Worm (Caenorhabditis elegans) whole organism, L1 larva: ENCODE data around the gene efl-3.

Experiments
- F16B12.6 ChIP-seq: fragments of 150-350 bp; optimal IDR thresholded peaks from 2 replicates; lab custom pipeline; 2014; ENCODE audit warnings: missing biosample characterization, missing genetic modification characterization
- alr-1 ChIP-seq: fragments of 200-800 bp; sonication (Bioruptor generic); optimal IDR thresholded peaks from 2 replicates; lab custom pipeline; 2018; ENCODE audit warnings: borderline replicate concordance, mild to moderate bottlenecking, missing genetic modification characterization, missing compliant biosample characterization
- ama-1 ChIP-seq: fragments of 150-350 bp; optimal IDR thresholded peaks from 2 replicates; lab custom pipeline; 2014
- blmp-1 ChIP-seq: fragments of 150-350 bp; optimal IDR thresholded peaks from 2 replicates; lab custom pipeline; 2014; ENCODE audit warnings: missing biosample characterization, missing genetic modification characterization
- ces-1 ChIP-seq: fragments of 150-350 bp; optimal IDR thresholded peaks from 2 replicates; lab custom pipeline; 2014; ENCODE audit warnings: missing biosample characterization, missing genetic modification reagents, missing genetic modification characterization
- dsc-1 ChIP-seq: sonication (generic microtip); optimal IDR thresholded peaks from 2 replicates; lab custom pipeline; 2016; ENCODE audit warnings: mild to moderate bottlenecking, missing genetic modification characterization, missing compliant biosample characterization
- efl-1 ChIP-seq, 4 experiments: fragments of 150-350 bp; optimal IDR thresholded peaks in 3 of 4; peaks in 1 of 4; 1 replicate in 1 of 4; 2 replicates in 3 of 4; lab custom pipeline; 2014; ENCODE audit warnings: missing biosample characterization in 2 of 4, missing genetic modification characterization in 2 of 4, missing genetic modification reagents in 2 of 4
- egl-13 ChIP-seq: sonication (generic microtip); optimal IDR thresholded peaks from 2 replicates; lab custom pipeline; 2016; ENCODE audit warnings: missing genotype, missing genetic modification reagents, missing genetic modification characterization, missing compliant biosample characterization
- egl-27 ChIP-seq, 2 experiments: fragments of 150-350 bp in 1 of 2; sonication (generic microtip); optimal IDR thresholded peaks; 3 replicates each; lab custom pipeline; 2017 to 2018; ENCODE audit warnings: missing biosample characterization in 2 of 2, missing genetic modification characterization in 2 of 2, missing genetic modification reagents in 2 of 2
- elt-2 ChIP-seq: sonication (generic microtip); optimal IDR thresholded peaks from 2 replicates; lab custom pipeline; 2016; ENCODE audit warnings: missing genetic modification characterization, mild to moderate bottlenecking, inconsistent platforms, missing compliant biosample characterization, missing genetic modification reagents
- elt-3 ChIP-seq, 6 experiments: fragments of 150-350 bp in 1 of 6; sonication (generic microtip); optimal IDR thresholded peaks; 2 replicates each; lab custom pipeline; 2017 to 2018; ENCODE audit warnings: missing biosample characterization in 6 of 6, missing genetic modification characterization in 6 of 6, inconsistent platforms in 1 of 6
- ets-5 ChIP-seq: fragments of 200-800 bp; sonication (Bioruptor generic); IDR thresholded peaks from 2 replicates; pipeline ENCODE4 v1.3.6; 2022; ENCODE audit warnings: missing genetic modification characterization, missing compliant biosample characterization
- fkh-4 ChIP-seq: sonication (generic microtip); optimal IDR thresholded peaks from 2 replicates; lab custom pipeline; 2016; ENCODE audit warnings: missing compliant biosample characterization, missing genetic modification characterization, borderline replicate concordance
- fkh-8 ChIP-seq: sonication (generic microtip); optimal IDR thresholded peaks from 2 replicates; lab custom pipeline; 2016; ENCODE audit warnings: mild to moderate bottlenecking, missing genetic modification characterization, missing compliant biosample characterization
- fos-1 ChIP-seq: fragments of 150-350 bp; optimal IDR thresholded peaks from 2 replicates; lab custom pipeline; 2014; ENCODE audit warnings: missing biosample characterization, missing genetic modification characterization
- hlh-17 ChIP-seq: fragments of 200-800 bp; sonication (Bioruptor generic); optimal IDR thresholded peaks from 2 replicates; lab custom pipeline; 2018; ENCODE audit warnings: missing genetic modification characterization, mild to moderate bottlenecking, missing compliant biosample characterization, moderate library complexity, borderline replicate concordance
- hlh-4 ChIP-seq: sonication (generic microtip); optimal IDR thresholded peaks from 2 replicates; lab custom pipeline; 2016; ENCODE audit warnings: mild to moderate bottlenecking, missing genetic modification characterization, missing compliant biosample characterization
- lin-14 ChIP-seq: fragments of 200-800 bp; sonication (Bioruptor generic); optimal IDR thresholded peaks from 2 replicates; lab custom pipeline; 2018; ENCODE audit warnings: mild to moderate bottlenecking, missing genetic modification characterization, moderate library complexity, missing compliant biosample characterization
- lin-15B ChIP-seq: fragments of 150-350 bp; sonication (generic microtip); optimal IDR thresholded peaks from 3 replicates; lab custom pipeline; 2014; ENCODE audit warnings: missing biosample characterization, missing genetic modification characterization
- lin-35 ChIP-seq, 2 experiments: fragments of 150-350 bp; optimal IDR thresholded peaks; 2 replicates each; lab custom pipeline; 2014; ENCODE audit warnings: missing biosample characterization in 2 of 2, missing genetic modification characterization in 2 of 2, missing genetic modification reagents in 2 of 2
- lin-39 ChIP-seq: fragments of 150-350 bp; optimal IDR thresholded peaks from 2 replicates; lab custom pipeline; 2014; ENCODE audit warnings: missing biosample characterization, missing genetic modification reagents, missing genetic modification characterization
- lsy-2 ChIP-seq, 2 experiments: fragments of 150-350 bp; optimal IDR thresholded peaks; 2 replicates each; lab custom pipeline; 2014; ENCODE audit warnings: missing biosample characterization in 2 of 2, missing genetic modification characterization in 2 of 2
- mdl-1 ChIP-seq, 2 experiments: fragments of 150-350 bp; optimal IDR thresholded peaks; 2 replicates each; lab custom pipeline; 2014 to 2017; ENCODE audit warnings: missing biosample characterization in 2 of 2, missing genetic modification characterization in 2 of 2, inconsistent platforms in 1 of 2
- mep-1 ChIP-seq: fragments of 150-350 bp; optimal IDR thresholded peaks from 2 replicates; lab custom pipeline; 2014; ENCODE audit warnings: missing biosample characterization, missing genetic modification characterization
- nhr-19 ChIP-seq: fragments of 200-800 bp; sonication (Bioruptor generic); conservative IDR thresholded peaks from 2 replicates; pipeline ENCODE4 v1.3.6; 2022; ENCODE audit warnings: missing genetic modification characterization, missing compliant biosample characterization
- nhr-20 ChIP-seq: sonication (generic microtip); optimal IDR thresholded peaks from 2 replicates; lab custom pipeline; 2016; ENCODE audit warnings: mild to moderate bottlenecking, missing genetic modification characterization, missing compliant biosample characterization
- nhr-28 ChIP-seq: fragments of 150-350 bp; optimal IDR thresholded peaks from 2 replicates; lab custom pipeline; 2014; ENCODE audit warnings: missing biosample characterization, missing genetic modification characterization
- nhr-47 ChIP-seq: sonication (generic microtip); optimal IDR thresholded peaks from 2 replicates; lab custom pipeline; 2016; ENCODE audit warnings: mild to moderate bottlenecking, missing genetic modification characterization, moderate library complexity, missing compliant biosample characterization
- nhr-71 ChIP-seq: sonication (generic microtip); optimal IDR thresholded peaks from 2 replicates; lab custom pipeline; 2016; ENCODE audit warnings: mild to moderate bottlenecking, missing genetic modification characterization, moderate library complexity, missing compliant biosample characterization
- nhr-76 ChIP-seq: sonication (generic microtip); optimal IDR thresholded peaks from 2 replicates; lab custom pipeline; 2017; ENCODE audit warnings: missing biosample characterization, missing genetic modification characterization
- nhr-84 ChIP-seq: sonication (generic microtip); optimal IDR thresholded peaks from 2 replicates; lab custom pipeline; 2017; ENCODE audit warnings: missing biosample characterization, missing genetic modification characterization
- nhr-85 ChIP-seq: sonication (generic microtip); peaks from one replicate; lab custom pipeline; 2016; ENCODE audit warnings: missing genetic modification characterization, inconsistent platforms, missing compliant biosample characterization
- skn-1 ChIP-seq: fragments of 150-350 bp; optimal IDR thresholded peaks from 2 replicates; lab custom pipeline; 2014; ENCODE audit warnings: missing biosample characterization, missing genetic modification characterization
- snu-23 ChIP-seq: sonication (generic microtip); optimal IDR thresholded peaks from 2 replicates; lab custom pipeline; 2016; ENCODE audit warnings: missing genetic modification characterization, missing compliant biosample characterization
- sox-4 ChIP-seq: sonication (generic microtip); optimal IDR thresholded peaks from 2 replicates; lab custom pipeline; 2016; ENCODE audit warnings: missing genetic modification characterization, missing compliant biosample characterization
- sptf-1 ChIP-seq: fragments of 150-350 bp; optimal IDR thresholded peaks from 2 replicates; lab custom pipeline; 2014; ENCODE audit warnings: missing biosample characterization, missing genetic modification characterization
- sup-37 ChIP-seq: fragments of 200-800 bp; sonication (Bioruptor generic); optimal IDR thresholded peaks from 2 replicates; lab custom pipeline; 2018; ENCODE audit warnings: mild to moderate bottlenecking, missing genetic modification characterization, missing compliant biosample characterization
- swsn-7 ChIP-seq: sonication (generic microtip); optimal IDR thresholded peaks from 2 replicates; lab custom pipeline; 2016; ENCODE audit warnings: missing genetic modification characterization, missing compliant biosample characterization
- unc-30 ChIP-seq: sonication (generic microtip); optimal IDR thresholded peaks from 2 replicates; lab custom pipeline; 2017; ENCODE audit warnings: missing biosample characterization, missing genetic modification characterization
- unc-86 ChIP-seq: sonication (generic microtip); optimal IDR thresholded peaks from 2 replicates; lab custom pipeline; 2016; ENCODE audit warnings: missing genetic modification characterization, missing compliant biosample characterization
- zip-4 ChIP-seq: fragments of 200-800 bp; sonication (Bioruptor generic); optimal IDR thresholded peaks from 2 replicates; lab custom pipeline; 2018; ENCODE audit warnings: mild to moderate bottlenecking, missing genetic modification characterization, moderate library complexity, missing compliant biosample characterization
- ztf-11 ChIP-seq, 2 experiments: sonication (generic microtip); optimal IDR thresholded peaks; 2 replicates each; lab custom pipeline; 2016 to 2017; ENCODE audit warnings: missing genetic modification characterization in 2 of 2, missing biosample characterization in 1 of 2, missing compliant biosample characterization in 1 of 2
- ztf-4 ChIP-seq: fragments of 150-350 bp; optimal IDR thresholded peaks from 2 replicates; lab custom pipeline; 2014; ENCODE audit warnings: missing biosample characterization, missing genetic modification characterization

The efl-3 gene

DNA sequence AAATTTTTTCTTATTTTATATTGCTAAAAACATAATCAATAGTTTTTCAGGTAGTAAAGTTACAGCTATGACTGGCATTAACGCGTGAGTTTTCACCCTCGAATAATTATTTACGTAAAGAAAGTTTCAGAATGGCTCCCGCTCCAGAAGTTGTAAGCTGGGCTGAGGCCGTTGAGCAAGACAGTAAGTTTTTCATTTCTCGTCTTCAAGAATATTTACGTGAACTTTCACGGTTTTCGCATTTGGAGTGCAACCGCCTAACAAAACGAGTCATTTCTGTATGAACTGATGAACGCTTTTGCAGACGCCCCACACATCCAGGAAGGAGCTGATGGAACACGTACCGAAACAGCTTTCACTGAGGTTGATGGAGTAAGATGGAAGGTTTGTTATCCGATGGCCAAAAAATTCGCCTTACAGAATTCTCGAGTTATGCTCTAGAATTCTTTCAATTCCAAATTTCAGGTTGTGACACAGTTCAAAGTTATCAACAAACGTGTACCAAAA, 30.3 kb downstream of the efl-3 start, which contains the start of gene eif-3.G:
Gene eif-3.G, plus strand, starts transcription at position 51 of the 507 bp plus-strand sequence.
- TF ChIP-seq nhr-47 (tag; lab: Kevin White, UChicago) (no peak), efl-1 (optimal IDR thresholded peaks at IDR 0.05; lab: Kevin White, UChicago) (no peak), efl-1 (GFP tag; optimal IDR thresholded peaks at IDR 0.05 in 1 of 2; lab: Kevin White, UChicago) (peak in 1 of 2 experiments; percentile 88), alr-1 (tag; lab: Kevin White, UChicago) (no peak)

DNA sequence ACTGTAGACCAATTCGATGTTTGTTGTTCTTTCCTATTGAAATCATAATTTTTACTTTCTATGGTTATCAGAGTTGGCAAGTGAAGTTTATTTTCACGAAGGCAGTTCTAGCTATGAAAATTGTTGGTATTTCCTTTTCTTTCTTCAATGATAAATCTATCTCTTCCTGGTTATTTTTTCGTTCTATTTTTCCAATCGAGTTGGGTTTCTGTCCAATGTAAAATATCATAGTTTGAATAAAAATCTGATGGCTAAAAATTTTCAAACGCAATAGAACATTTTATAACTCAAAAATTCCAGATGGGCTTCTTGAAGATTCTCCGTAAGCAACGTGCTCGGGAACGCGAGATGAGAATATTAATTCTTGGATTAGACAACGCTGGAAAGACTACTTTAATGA, 31.5 kb downstream of the efl-3 start, which contains the start of gene evl-20:
Gene evl-20, plus strand, starts transcription at position 301 of the 400 bp plus-strand sequence.
- TF ChIP-seq fos-1 (tag; lab: Kevin White, UChicago) (no peak), hlh-4 (tag; lab: Kevin White, UChicago) (no peak), nhr-84 (tag; lab: Kevin White, UChicago) (no peak), lsy-2 (tag; optimal IDR thresholded peaks at IDR 0.05; lab: Kevin White, UChicago) (no peak), lin-39 (tag; lab: Kevin White, UChicago) (no peak), fkh-4 (tag; lab: Kevin White, UChicago) (no peak), elt-3 (tag; optimal IDR thresholded peaks at IDR 0.05; lab: Kevin White, UChicago) (no peak), sptf-1 (tag; lab: Kevin White, UChicago) (no peak), lin-35 (GFP tag; optimal IDR thresholded peaks at IDR 0.05; lab: Kevin White, UChicago) (no peak), fkh-8 (no peak), ces-1 (no peak), nhr-28 (tag; lab: Kevin White, UChicago) (no peak), mep-1 (tag; lab: Kevin White, UChicago) (no peak), nhr-76 (tag; lab: Kevin White, UChicago) (no peak), dsc-1 (tag; lab: Kevin White, UChicago) (no peak), lin-15B (no peak), ztf-4 (tag; lab: Kevin White, UChicago) (no peak)
- TF ChIP-seq, all 84 proteins: peak for 0

DNA sequence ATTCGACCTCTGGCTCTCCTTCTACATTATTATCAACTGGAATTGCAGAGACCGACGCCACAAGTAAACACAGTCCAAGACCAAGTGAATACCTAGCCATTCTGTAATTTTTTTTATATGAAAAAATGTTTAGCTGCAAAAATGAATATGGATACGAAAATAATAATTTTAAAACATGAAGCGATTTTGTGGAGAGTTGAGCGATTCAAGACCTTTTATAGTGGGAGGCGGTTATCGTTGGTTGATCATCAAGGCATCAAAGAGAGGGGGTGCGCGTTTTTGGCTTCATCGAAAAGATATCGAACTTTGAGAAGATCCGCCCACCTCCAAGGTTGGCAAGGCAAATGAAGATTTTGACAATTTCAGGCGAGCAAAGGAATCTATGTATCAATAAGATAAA, 34.3 kb downstream of the efl-3 start, which contains the start of gene cut-3:
Gene cut-3, minus strand, starts transcription at position 101 of the 400 bp plus-strand sequence.
- TF ChIP-seq ama-1 (lab: Kevin White, UChicago) (no peak), ztf-11 (tag; optimal IDR thresholded peaks at IDR 0.05; lab: Kevin White, UChicago) (no peak)

DNA sequence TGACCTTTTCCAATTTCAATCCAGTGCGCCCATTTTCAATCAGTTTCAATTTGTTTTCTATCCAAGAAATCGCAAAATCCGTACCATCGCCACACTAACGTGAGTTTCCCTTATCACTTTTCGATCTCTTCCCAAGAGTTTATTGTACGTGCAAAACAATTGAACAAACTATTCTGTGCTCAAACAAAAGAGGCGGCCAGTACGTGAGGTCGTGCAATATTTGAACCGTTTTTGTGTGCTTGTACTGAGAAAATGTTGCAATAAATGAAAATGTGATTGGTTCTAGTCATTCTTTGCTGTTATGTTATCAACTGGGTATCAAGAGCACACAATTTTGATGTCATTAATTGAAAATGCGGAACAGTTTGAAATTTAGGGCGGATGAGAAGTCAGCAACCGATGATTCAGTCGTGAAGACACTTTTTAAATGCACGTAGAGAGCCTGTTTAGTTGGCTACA, 37.2 kb downstream of the efl-3 start, which contains the start of gene F22B5.4:
Gene F22B5.4, plus strand, starts transcription at position 51 of the 459 bp plus-strand sequence.
- no peak for TF ChIP-seq sox-4 (tag; lab: Kevin White, UChicago)
- no peak for TF ChIP-seq snu-23 (GFP tag; lab: Kevin White, UChicago)
- TF ChIP-seq elt-2 (tag; lab: Kevin White, UChicago), result peak; percentile 11
- TF ChIP-seq lin-35 (GFP tag; optimal IDR thresholded peaks at IDR 0.05; lab: Kevin White, UChicago), result peak in 1 of 2 experiments; percentile 26
- no peak for TF ChIP-seq egl-13 (tag; lab: Kevin White, UChicago)
- peak; percentile 43 for TF ChIP-seq nhr-20
- TF ChIP-seq, all 84 proteins: peak for 3

DNA sequence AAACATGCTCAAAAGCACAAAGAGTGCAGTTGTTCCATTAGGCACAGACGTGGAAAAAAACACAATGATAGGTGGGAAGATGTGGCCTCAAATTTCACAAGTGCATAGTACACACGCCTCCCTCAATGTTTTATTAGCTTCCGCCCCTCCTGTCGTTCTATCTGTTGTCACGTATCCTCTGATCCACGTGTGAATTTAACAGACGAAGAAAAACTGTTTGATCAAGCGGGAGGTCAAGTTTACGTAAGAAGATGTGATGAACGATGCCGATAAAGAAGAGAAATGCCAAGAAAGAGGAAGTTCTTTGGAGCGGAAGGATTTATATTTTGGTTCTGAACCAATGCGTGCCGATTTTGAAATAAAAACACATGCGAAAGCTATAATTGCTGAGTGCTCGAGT, 38.3 kb downstream of the efl-3 start:
- TF ChIP-seq nhr-20 (peak; percentile 48), ets-5 (GFP tag; lab: Robert Waterston, UW) (no peak), lin-14 (GFP tag; lab: Kevin White, UChicago) (peak; percentile 61), nhr-19 (peak; percentile 40; the same call in 1 of the 2 replicates), elt-3 (tag; optimal IDR thresholded peaks at IDR 0.05; lab: Kevin White, UChicago) (peak in 2 of 6 experiments; percentile 15 to 70), skn-1 (tag; lab: Kevin White, UChicago) (no peak), alr-1 (tag; lab: Kevin White, UChicago) (no peak), nhr-85 (tag; lab: Kevin White, UChicago) (peak; percentile 73), zip-4 (GFP tag; lab: Kevin White, UChicago) (no peak), nhr-71 (peak; percentile 33), mdl-1 (tag; optimal IDR thresholded peaks at IDR 0.05; lab: Kevin White, UChicago) (peak in 1 of 2 experiments; percentile 31), hlh-17 (no peak), swsn-7 (tag; lab: Kevin White, UChicago) (no peak), egl-13 (tag; lab: Kevin White, UChicago) (no peak), blmp-1 (peak; percentile 74), F16B12.6 (no peak), egl-27 (tag; optimal IDR thresholded peaks at IDR 0.05; lab: Kevin White, UChicago) (no peak), lsy-2 (tag; optimal IDR thresholded peaks at IDR 0.05; lab: Kevin White, UChicago) (no peak), unc-86 (tag; lab: Kevin White, UChicago) (no peak), sup-37 (GFP tag; lab: Kevin White, UChicago) (no peak), lin-35 (GFP tag; optimal IDR thresholded peaks at IDR 0.05; lab: Kevin White, UChicago) (no peak), sptf-1 (tag; lab: Kevin White, UChicago) (no peak), unc-30 (tag; lab: Kevin White, UChicago) (no peak)
